Fruit fly (Drosophila melanogaster): ENCODE data around the gene CG7102.

The CG7102 gene

DNA sequence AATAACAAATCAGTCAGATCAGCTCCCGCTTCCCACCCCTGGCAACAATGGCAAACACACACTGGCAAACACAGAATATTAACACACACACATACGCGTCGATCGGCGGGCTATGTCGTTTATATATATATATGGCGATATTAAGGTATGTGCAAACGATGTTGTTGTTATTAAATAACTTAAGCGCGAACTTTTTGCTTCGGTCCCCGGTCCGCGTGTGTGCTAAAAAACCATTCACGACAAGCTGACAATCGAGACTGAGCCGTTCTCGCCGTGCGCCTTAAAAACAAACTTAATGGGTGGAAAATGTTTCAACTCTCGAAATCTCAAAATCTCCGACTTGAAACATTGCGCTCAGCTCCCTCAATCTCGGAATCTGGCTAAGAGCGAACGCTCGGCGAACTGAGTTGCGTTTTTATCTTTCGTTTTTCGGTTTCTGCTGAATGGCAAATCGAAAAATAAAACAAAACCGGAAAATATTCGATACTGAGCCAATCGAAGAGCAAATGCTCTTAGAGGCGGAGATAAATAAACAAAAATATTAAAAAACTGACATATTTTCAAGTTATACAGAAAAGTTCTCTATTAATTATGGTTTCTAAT lies 7.9 kb downstream of the CG7102 start, which contains the start of gene spz3:
Gene spz3, minus strand, starts transcription at position 261 of the 603 bp plus-strand sequence.
- TF ChIP-seq Hnf4 (GFP tag; optimal IDR thresholded peaks at IDR 0.05), result no peak
- peak; percentile 74 for TF ChIP-seq Sp1 (GFP tag; optimal IDR thresholded peaks at IDR 0.05)
- TF ChIP-seq CrebA (GFP tag; optimal IDR thresholded peaks at IDR 0.05; ENCODE audit: borderline replicate concordance), result peak; percentile 50
- no peak for TF ChIP-seq Rel (GFP tag; optimal IDR thresholded peaks at IDR 0.05)
- TF ChIP-seq Rel (tag; optimal IDR thresholded peaks at IDR 0.05), result peak; percentile 35
- peak; percentile 13 for TF ChIP-seq sage (GFP tag; optimal IDR thresholded peaks at IDR 0.05)
- no peak for TF ChIP-seq ey (GFP tag; optimal IDR thresholded peaks at IDR 0.05)
- TF ChIP-seq Dif (GFP tag; optimal IDR thresholded peaks at IDR 0.05; ENCODE audit: partially characterized antibody), result peak; percentile 8
- no peak for TF ChIP-seq usp (GFP tag; optimal IDR thresholded peaks at IDR 0.05)
- peak; percentile 25 for TF ChIP-seq h (GFP tag; optimal IDR thresholded peaks at IDR 0.05)
- TF ChIP-seq lola (GFP tag; optimal IDR thresholded peaks at IDR 0.05), result no peak
- TF ChIP-seq woc (GFP tag; optimal IDR thresholded peaks at IDR 0.05), result peak; percentile 2

DNA sequence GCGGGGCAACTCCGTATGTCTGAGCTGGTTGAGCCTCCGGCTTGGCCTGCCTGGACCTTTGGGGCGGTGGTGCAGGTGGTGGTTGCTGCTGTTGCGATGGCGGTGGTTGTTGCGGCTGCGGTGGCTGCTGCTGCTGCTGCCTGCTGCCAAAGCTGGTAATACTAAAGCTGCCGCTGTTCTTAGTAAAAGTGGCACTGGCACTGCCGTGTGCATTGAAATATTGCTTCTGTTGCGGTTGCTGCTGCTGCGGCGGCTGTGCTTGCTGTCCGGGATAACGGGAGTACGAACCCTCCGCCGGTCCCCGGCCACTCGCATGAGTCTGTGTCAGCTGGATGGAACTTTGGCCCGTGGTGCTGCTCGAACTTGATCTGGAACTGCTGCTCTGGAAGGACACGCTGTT lies 8.9 kb downstream of the CG7102 start:
- TF ChIP-seq pan (optimal IDR thresholded peaks at IDR 0.05) (no peak), Dfd (GFP tag; optimal IDR thresholded peaks at IDR 0.05) (peak; percentile 91)

DNA sequence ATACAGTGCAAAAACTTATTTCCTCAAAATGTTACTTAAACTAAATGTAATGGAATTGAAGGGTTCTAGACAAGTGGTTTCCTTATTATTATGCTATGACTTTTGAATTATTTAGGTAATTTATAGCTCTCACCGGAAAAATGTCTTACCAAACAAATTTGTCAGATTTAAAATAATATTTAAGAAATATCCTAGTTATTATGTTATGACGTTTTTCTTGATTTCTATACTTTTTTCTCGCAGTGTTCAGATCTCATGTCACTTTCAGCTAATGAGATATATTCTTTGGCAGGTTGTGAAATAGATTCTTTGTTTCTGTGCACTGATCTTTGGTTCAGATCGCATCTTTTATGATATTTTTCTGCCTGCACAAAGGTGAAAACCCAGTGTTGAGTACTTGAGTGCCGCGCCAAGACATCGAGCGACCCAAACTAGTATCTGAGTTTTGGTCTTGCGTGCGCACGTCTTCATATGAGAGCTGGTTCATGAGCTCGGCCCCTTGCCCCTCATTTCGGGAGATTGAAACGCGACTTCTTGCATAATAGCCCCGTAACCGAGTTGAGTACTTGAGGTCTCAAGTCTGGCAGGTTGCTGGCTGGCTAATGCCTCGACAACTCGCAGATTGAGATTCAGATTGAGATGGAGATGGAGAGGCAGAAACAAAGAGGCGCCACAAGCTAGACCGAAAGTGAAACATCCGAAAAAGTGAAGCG lies 10.6 kb downstream of the CG7102 start:
- no peak for TF ChIP-seq dl (GFP tag; optimal IDR thresholded peaks at IDR 0.05; ENCODE audit: insufficient read depth in 1 of 2, partially characterized antibody in 2 of 2)

DNA sequence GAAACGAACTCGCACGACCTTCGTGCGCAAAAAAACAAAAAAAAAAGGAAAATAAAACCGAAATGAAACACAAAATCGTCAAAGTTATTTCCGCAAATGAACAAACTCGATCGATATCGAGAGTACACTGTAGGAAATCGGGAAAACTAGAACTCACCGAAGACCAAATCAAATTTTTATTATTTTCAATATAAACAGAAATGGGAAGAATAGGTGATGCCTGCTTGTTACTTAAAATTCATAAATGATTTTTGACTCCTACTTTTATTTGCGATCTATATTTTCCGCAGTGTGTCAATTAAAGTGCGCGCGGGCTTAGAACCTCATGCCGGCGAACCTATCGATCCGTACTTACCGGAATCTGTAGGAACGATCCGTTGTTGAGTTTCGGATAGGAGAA lies 11.6 kb downstream of the CG7102 start:
- no peak for TF ChIP-seq jim (GFP tag; optimal IDR thresholded peaks at IDR 0.05)
- peak; percentile 45 for TF ChIP-seq h (GFP tag; optimal IDR thresholded peaks at IDR 0.05)
- TF ChIP-seq sage (GFP tag; optimal IDR thresholded peaks at IDR 0.05), result peak; percentile 5
- TF ChIP-seq GATAd (GFP tag; optimal IDR thresholded peaks at IDR 0.05), result no peak
- peak; percentile 9 for TF ChIP-seq rgr (GFP tag; optimal IDR thresholded peaks at IDR 0.05)
- no peak for TF ChIP-seq OdsH (GFP tag; optimal IDR thresholded peaks at IDR 0.05)
- peak; percentile 12 for TF ChIP-seq psq (GFP tag; optimal IDR thresholded peaks at IDR 0.05)
- no peak for TF ChIP-seq Vsx2 (GFP tag; optimal IDR thresholded peaks at IDR 0.05; ENCODE audit: partially characterized antibody)
- TF ChIP-seq foxo (GFP tag; optimal IDR thresholded peaks at IDR 0.05), result peak in 1 of 2 experiments; percentile 38
- no peak for TF ChIP-seq Mio (GFP tag; optimal IDR thresholded peaks at IDR 0.05)
- no peak for TF ChIP-seq woc (GFP tag; optimal IDR thresholded peaks at IDR 0.05)
- peak; percentile 48 for TF ChIP-seq HLH106 (tag; optimal IDR thresholded peaks at IDR 0.05)
- peak; percentile 38 for TF ChIP-seq Sp1 (GFP tag; optimal IDR thresholded peaks at IDR 0.05)
- TF ChIP-seq CG32264 (GFP tag; optimal IDR thresholded peaks at IDR 0.05), result no peak
- no peak for TF ChIP-seq brk (GFP tag; optimal IDR thresholded peaks at IDR 0.05)
- TF ChIP-seq dl (GFP tag; optimal IDR thresholded peaks at IDR 0.05; ENCODE audit: insufficient read depth in 1 of 2, partially characterized antibody in 2 of 2), result no peak
- no peak for TF ChIP-seq Dif (GFP tag; optimal IDR thresholded peaks at IDR 0.05; ENCODE audit: partially characterized antibody)
- no peak for TF ChIP-seq fru (GFP tag; optimal IDR thresholded peaks at IDR 0.05)

DNA sequence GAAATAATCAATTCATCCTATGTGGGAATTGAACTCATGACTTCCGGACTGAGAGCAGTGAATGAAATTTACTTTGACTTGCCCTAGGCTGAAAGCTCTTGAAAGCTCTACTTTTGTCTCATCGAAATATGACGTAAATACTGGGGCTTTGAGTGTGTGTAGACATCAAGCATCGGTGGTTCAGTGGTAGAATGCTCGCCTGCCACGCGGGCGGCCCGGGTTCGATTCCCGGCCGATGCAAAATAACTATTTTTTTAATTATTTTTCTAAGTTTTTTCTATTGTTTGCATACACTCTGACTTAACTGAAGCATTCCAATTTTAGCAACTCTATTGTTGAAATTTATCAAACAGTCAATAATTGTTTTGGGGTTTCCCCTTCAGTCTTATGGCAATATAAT lies 14.6 kb downstream of the CG7102 start:
- TF ChIP-seq CrebA (GFP tag; optimal IDR thresholded peaks at IDR 0.05; ENCODE audit: borderline replicate concordance), result no peak
- TF ChIP-seq Myc (optimal IDR thresholded peaks at IDR 0.05), result no peak
- no peak for TF ChIP-seq Rel (GFP tag; optimal IDR thresholded peaks at IDR 0.05)
- TF ChIP-seq Rel (tag; optimal IDR thresholded peaks at IDR 0.05), result peak; percentile 16
- TF ChIP-seq Dfd (GFP tag; optimal IDR thresholded peaks at IDR 0.05), result no peak
- no peak for TF ChIP-seq OdsH (GFP tag; optimal IDR thresholded peaks at IDR 0.05)
- no peak for TF ChIP-seq sv (GFP tag; optimal IDR thresholded peaks at IDR 0.05)
- TF ChIP-seq dmrt93B (GFP tag; optimal IDR thresholded peaks at IDR 0.05), result no peak
- no peak for TF ChIP-seq N (GFP tag; optimal IDR thresholded peaks at IDR 0.05)
- TF ChIP-seq h (GFP tag; optimal IDR thresholded peaks at IDR 0.05), result no peak

Data from whole organism, wandering third instar larva.